Worm (Caenorhabditis elegans): Measurements from ENCODE around the gene dyn-1.

DNA sequence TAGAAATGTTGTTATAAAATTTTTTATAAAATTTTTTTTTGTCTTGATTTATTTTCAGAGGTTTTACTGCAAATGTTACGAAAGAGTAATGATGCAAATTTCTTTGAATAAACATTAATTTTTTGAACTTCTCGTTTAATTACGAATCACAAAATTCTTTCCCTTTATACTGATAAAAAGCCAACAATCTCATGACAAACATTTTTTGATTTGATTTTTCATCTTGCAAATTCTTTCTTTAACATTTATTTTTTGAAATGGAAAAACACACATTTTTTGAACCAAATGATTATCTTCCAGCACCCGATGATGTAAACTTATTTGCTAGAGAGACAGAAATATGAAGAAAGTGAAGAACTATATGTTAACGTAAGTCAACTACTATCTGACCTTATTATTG is 51.5 kb downstream of the dyn-1 start, which contains the start of gene K09E9.1:
- TF ChIP-seq ztf-29 (GFP tag; IDR thresholded peaks at IDR 0.05) (no peak), tab-1 (GFP tag; IDR thresholded peaks at IDR 0.05) (no peak), ref-1 (GFP tag; conservative IDR thresholded peaks at IDR 0.05) (no peak), klf-2 (GFP tag; conservative IDR thresholded peaks at IDR 0.05) (no peak)
